Fruit fly (Drosophila melanogaster) whole organism, embryonic: Measurements from ENCODE around the gene Prp18.

ENCODE experiments used
- ATbp ChIP-seq: fragments of 200-800 bp; sonication (Bioruptor generic); optimal IDR thresholded peaks from 2 replicates; lab custom pipeline; 2017; ENCODE audit warnings: missing biosample characterization, mild to moderate bottlenecking, missing genetic modification characterization, missing genetic modification reagents
- Aef1 ChIP-seq: fragments of 200-800 bp; sonication (Bioruptor generic); IDR thresholded peaks from 3 replicates; pipeline ENCODE4 v1.3.6; 2022; ENCODE audit warnings: missing biosample characterization, missing genetic modification characterization
- BtbVII ChIP-seq: fragments of 200-800 bp; sonication (Bioruptor generic); optimal IDR thresholded peaks from 3 replicates; lab custom pipeline; 2017; ENCODE audit warnings: missing biosample characterization, mild to moderate bottlenecking, missing genetic modification characterization
- CG10654 ChIP-seq: fragments of 200-800 bp; sonication (Bioruptor generic); optimal IDR thresholded peaks from 2 replicates; lab custom pipeline; 2016; ENCODE audit warnings: missing biosample characterization, missing genetic modification characterization
- CG11093 ChIP-seq: fragments of 200-800 bp; sonication (Bioruptor generic); IDR thresholded peaks from 3 replicates; pipeline ENCODE4 v1.3.6; 2022; ENCODE audit warnings: missing biosample characterization, missing genetic modification characterization
- CG11456 ChIP-seq: fragments of 200-800 bp; sonication (Bioruptor generic); IDR thresholded peaks from 3 replicates; pipeline ENCODE4 v1.3.6; 2022; ENCODE audit warnings: missing biosample characterization, missing genetic modification characterization
- CG12155 ChIP-seq: fragments of 200-800 bp; sonication (Bioruptor generic); optimal IDR thresholded peaks from 3 replicates; lab custom pipeline; 2016; ENCODE audit warnings: missing biosample characterization, missing genetic modification characterization
- CG1529 ChIP-seq: fragments of 200-800 bp; sonication (Bioruptor generic); optimal IDR thresholded peaks from 3 replicates; lab custom pipeline; 2018; ENCODE audit warnings: missing biosample characterization, missing genetic modification characterization
- CG1792 ChIP-seq: fragments of 200-800 bp; sonication (Bioruptor generic); optimal IDR thresholded peaks from 2 replicates; lab custom pipeline; 2016; ENCODE audit warnings: missing biosample characterization, missing genetic modification characterization
- CG18476 ChIP-seq: fragments of 200-800 bp; sonication (Bioruptor generic); optimal IDR thresholded peaks from 2 replicates; lab custom pipeline; 2016; ENCODE audit warnings: missing biosample characterization, mild to moderate bottlenecking, missing genetic modification characterization
- CG34376 ChIP-seq: fragments of 200-800 bp; sonication (Bioruptor generic); optimal IDR thresholded peaks from 2 replicates; lab custom pipeline; 2018; ENCODE audit warnings: missing biosample characterization, mild to moderate bottlenecking, missing genetic modification characterization
- CG7271 ChIP-seq: fragments of 200-800 bp; sonication (Bioruptor generic); optimal IDR thresholded peaks from 2 replicates; lab custom pipeline; 2018; ENCODE audit warnings: missing biosample characterization, mild to moderate bottlenecking, missing genetic modification characterization, moderate library complexity
- CG7372 ChIP-seq: fragments of 200-800 bp; sonication (Bioruptor generic); IDR thresholded peaks from 2 replicates; pipeline ENCODE4 v1.3.6; 2022; ENCODE audit warnings: missing biosample characterization, missing genetic modification characterization
- CG7963 ChIP-seq: fragments of 200-800 bp; sonication (Bioruptor generic); IDR thresholded peaks from 3 replicates; pipeline ENCODE4 v1.3.6; 2022; ENCODE audit warnings: missing biosample characterization, missing genetic modification characterization; ENCODE audit not compliant: partially characterized antibody
- CG7987 ChIP-seq: fragments of 200-800 bp; sonication (Bioruptor generic); optimal IDR thresholded peaks from 2 replicates; lab custom pipeline; 2018; ENCODE audit warnings: missing biosample characterization, mild to moderate bottlenecking, missing genetic modification characterization, moderate library complexity
- CG8089 ChIP-seq: fragments of 200-800 bp; sonication (Bioruptor generic); optimal IDR thresholded peaks from 3 replicates; lab custom pipeline; 2016; ENCODE audit warnings: missing biosample characterization, missing genetic modification characterization
- CG8478 ChIP-seq: fragments of >200 bp; optimal IDR thresholded peaks from 2 replicates; lab custom pipeline; 2018
- CG9437 ChIP-seq: fragments of 200-800 bp; sonication (Bioruptor generic); optimal IDR thresholded peaks from 2 replicates; lab custom pipeline; 2018; ENCODE audit warnings: missing biosample characterization, mild to moderate bottlenecking, missing genetic modification characterization
- CG9609 ChIP-seq: fragments of 200-800 bp; sonication (Bioruptor generic); optimal IDR thresholded peaks from 3 replicates; lab custom pipeline; 2016; ENCODE audit warnings: missing biosample characterization, missing genetic modification characterization
- CHES-1-like ChIP-seq: fragments of 200-800 bp; sonication (Bioruptor generic); optimal IDR thresholded peaks from 2 replicates; lab custom pipeline; 2016; ENCODE audit warnings: missing biosample characterization, missing genetic modification characterization
- CkIIα-i1 ChIP-seq: fragments of 200-800 bp; sonication (Bioruptor generic); IDR thresholded peaks from 2 replicates; pipeline ENCODE4 v1.3.6; 2022; ENCODE audit warnings: missing biosample characterization, missing genetic modification characterization
- Max ChIP-seq: fragments of 200-800 bp; sonication (Bioruptor generic); optimal IDR thresholded peaks from 2 replicates; lab custom pipeline; 2016; ENCODE audit warnings: missing biosample characterization, mild to moderate bottlenecking, missing genetic modification characterization
- Med ChIP-seq: fragments of 200-800 bp; sonication (Bioruptor generic); peaks from one replicate; lab custom pipeline; 2016; ENCODE audit warnings: missing biosample characterization, missing genetic modification characterization, mild to moderate bottlenecking, inconsistent platforms, moderate library complexity
- Six4 ChIP-seq: fragments of 200-800 bp; sonication (Bioruptor generic); optimal IDR thresholded peaks from 2 replicates; lab custom pipeline; 2016; ENCODE audit warnings: missing biosample characterization, missing genetic modification characterization
- TFAM ChIP-seq: fragments of 200-800 bp; sonication (Bioruptor generic); optimal IDR thresholded peaks from 2 replicates; lab custom pipeline; 2017; ENCODE audit warnings: missing biosample characterization, missing genetic modification characterization, inconsistent platforms
- Vsx1 ChIP-seq: fragments of 200-800 bp; sonication (Bioruptor generic); optimal IDR thresholded peaks from 2 replicates; lab custom pipeline; 2017; ENCODE audit warnings: missing biosample characterization, mild to moderate bottlenecking, missing genetic modification characterization, missing genetic modification reagents
- Xbp1 ChIP-seq: fragments of 200-800 bp; sonication (Bioruptor generic); optimal IDR thresholded peaks from 3 replicates; lab custom pipeline; 2016; ENCODE audit warnings: missing biosample characterization, mild to moderate bottlenecking, missing genetic modification characterization
- al ChIP-seq: fragments of 200-800 bp; sonication (Bioruptor generic); IDR thresholded peaks from 2 replicates; pipeline ENCODE4 v1.3.6; 2022; ENCODE audit warnings: missing biosample characterization, missing genetic modification characterization
- amos ChIP-seq: fragments of 200-800 bp; sonication (Bioruptor generic); IDR thresholded peaks from 2 replicates; pipeline ENCODE4 v1.3.6; 2022; ENCODE audit warnings: missing biosample characterization, missing genetic modification characterization; ENCODE audit not compliant: partially characterized antibody
- ato ChIP-seq: fragments of 200-800 bp; sonication (Bioruptor generic); IDR thresholded peaks from 2 replicates; pipeline ENCODE4 v1.3.6; 2022; ENCODE audit warnings: missing biosample characterization, missing genetic modification characterization; ENCODE audit not compliant: partially characterized antibody
- bsh ChIP-seq, 2 experiments: fragments of 200-800 bp; sonication (Bioruptor generic); optimal IDR thresholded peaks; 2 replicates each; lab custom pipeline; 2017 to 2018; ENCODE audit warnings: mild to moderate bottlenecking in 2 of 2, missing biosample characterization in 2 of 2, missing genetic modification characterization in 2 of 2, moderate library complexity in 1 of 2
- btn ChIP-seq: fragments of 200-800 bp; sonication (Bioruptor generic); optimal IDR thresholded peaks from 2 replicates; lab custom pipeline; 2016; ENCODE audit warnings: missing biosample characterization, missing genetic modification characterization
- crol ChIP-seq: fragments of 200-800 bp; sonication (Bioruptor generic); IDR thresholded peaks from 2 replicates; pipeline ENCODE4 v1.3.6; 2022; ENCODE audit warnings: missing biosample characterization, missing genetic modification characterization
- esg ChIP-seq: fragments of 200-800 bp; sonication (Bioruptor generic); conservative IDR thresholded peaks from 2 replicates; pipeline ENCODE4 v1.3.6; 2022; ENCODE audit warnings: missing biosample characterization, missing genetic modification characterization
- ftz-f1 ChIP-seq: fragments of 200-800 bp; sonication (Bioruptor generic); optimal IDR thresholded peaks from 2 replicates; lab custom pipeline; 2016; ENCODE audit warnings: missing biosample characterization, missing genetic modification characterization
- gcm ChIP-seq: fragments of 200-800 bp; sonication (Bioruptor generic); optimal IDR thresholded peaks from 2 replicates; lab custom pipeline; 2019; ENCODE audit warnings: missing biosample characterization, mild to moderate bottlenecking, missing genetic modification characterization, moderate library complexity
- gfzf ChIP-seq: fragments of 200-800 bp; sonication (Bioruptor generic); optimal IDR thresholded peaks from 2 replicates; lab custom pipeline; 2016; ENCODE audit warnings: missing biosample characterization, mild to moderate bottlenecking, missing genetic modification characterization, moderate library complexity
- her ChIP-seq: fragments of 200-800 bp; sonication (Bioruptor generic); optimal IDR thresholded peaks from 2 replicates; lab custom pipeline; 2016; ENCODE audit warnings: missing biosample characterization, missing genetic modification characterization
- insv ChIP-seq, 2 experiments: fragments of 200-800 bp; sonication (Bioruptor generic); optimal IDR thresholded peaks; 3 replicates each; lab custom pipeline; 2016 to 2018; ENCODE audit warnings: missing biosample characterization in 2 of 2, missing genetic modification characterization in 2 of 2
- lbe ChIP-seq: fragments of 200-800 bp; sonication (Bioruptor generic); optimal IDR thresholded peaks from 2 replicates; lab custom pipeline; 2016; ENCODE audit warnings: missing biosample characterization, mild to moderate bottlenecking, missing genetic modification characterization
- luna ChIP-seq: fragments of 200-800 bp; sonication (Bioruptor generic); optimal IDR thresholded peaks from 2 replicates; lab custom pipeline; 2016; ENCODE audit warnings: missing biosample characterization, missing genetic modification characterization
- odd ChIP-seq: fragments of 200-800 bp; sonication (Bioruptor generic); optimal IDR thresholded peaks from 2 replicates; lab custom pipeline; 2017; ENCODE audit warnings: missing biosample characterization, mild to moderate bottlenecking, missing genetic modification characterization
- pnt ChIP-seq: fragments of 200-800 bp; sonication (Bioruptor generic); optimal IDR thresholded peaks from 3 replicates; lab custom pipeline; 2016; ENCODE audit warnings: missing biosample characterization, missing genetic modification characterization
- rib ChIP-seq: fragments of 200-800 bp; sonication (Bioruptor generic); IDR thresholded peaks from 2 replicates; pipeline ENCODE4 v1.3.6; 2022; ENCODE audit warnings: missing biosample characterization, missing genetic modification characterization
- salm ChIP-seq: fragments of 200-800 bp; sonication (Bioruptor generic); optimal IDR thresholded peaks from 2 replicates; lab custom pipeline; 2018; ENCODE audit warnings: missing biosample characterization, mild to moderate bottlenecking, missing genetic modification characterization
- slou ChIP-seq: fragments of 200-800 bp; sonication (Bioruptor generic); optimal IDR thresholded peaks from 3 replicates; lab custom pipeline; 2016; ENCODE audit warnings: missing biosample characterization, missing genetic modification characterization
- sqz ChIP-seq: fragments of 200-800 bp; sonication (Bioruptor generic); optimal IDR thresholded peaks from 3 replicates; lab custom pipeline; 2018; ENCODE audit warnings: missing biosample characterization, mild to moderate bottlenecking, missing genetic modification characterization
- stc ChIP-seq: fragments of 200-800 bp; sonication (Bioruptor generic); IDR thresholded peaks from 2 replicates; pipeline ENCODE4 v1.3.6; 2022; ENCODE audit warnings: missing biosample characterization, missing genetic modification characterization
- tna ChIP-seq: fragments of 200-800 bp; sonication (Bioruptor generic); IDR thresholded peaks from 2 replicates; pipeline ENCODE4 v1.3.6; 2022; ENCODE audit warnings: missing biosample characterization, missing genetic modification characterization; ENCODE audit not compliant: partially characterized antibody
- wdn ChIP-seq: fragments of 200-800 bp; sonication (Bioruptor generic); IDR thresholded peaks from 2 replicates; pipeline ENCODE4 v1.3.6; 2022; ENCODE audit warnings: missing biosample characterization, missing genetic modification characterization

The Prp18 gene

dm6 chr3R:18983614-18984185 is 47.4 kb downstream of the Prp18 start, which contains the start of the genes snRNP-U1-C and gukh (continued):
- TF ChIP-seq crol (GFP tag; lab: Robert Waterston, UW) (no peak), insv (GFP tag; optimal IDR thresholded peaks at IDR 0.05; lab: Kevin White, UChicago) (peak in 1 of 2 experiments; percentile 71), amos (peak; percentile 63), ATbp (peak; percentile 39), rib (GFP tag; lab: Robert Waterston, UW) (peak; percentile 35; the same call in 1 of the 2 replicates), CG12155 (peak; percentile 87), salm (tag; lab: Kevin White, UChicago) (no peak), Max (GFP tag; lab: Kevin White, UChicago) (peak; percentile 66), Aef1 (GFP tag; lab: Robert Waterston, UW) (no peak; the same call in 2 of the 3 replicates), CG9437 (GFP tag; lab: Kevin White, UChicago) (peak; percentile 53), slou (GFP tag; lab: Kevin White, UChicago) (peak; percentile 9), wdn (GFP tag; lab: Robert Waterston, UW) (peak; percentile 85), Six4 (GFP tag; lab: Kevin White, UChicago) (peak; percentile 54), CG7987 (peak; percentile 32), her (GFP tag; lab: Kevin White, UChicago) (peak; percentile 11), Vsx1 (GFP tag; lab: Kevin White, UChicago) (peak; percentile 31), luna (no peak), CG34376 (GFP tag; lab: Kevin White, UChicago) (peak; percentile 30), ftz-f1 (GFP tag; lab: Kevin White, UChicago) (no peak), tna (GFP tag; lab: Robert Waterston, UW) (no peak), CG7271 (peak; percentile 35), CG1792 (GFP tag; lab: Kevin White, UChicago) (no peak), bsh (GFP tag; optimal IDR thresholded peaks at IDR 0.05; lab: Kevin White, UChicago) (peak in 1 of 2 experiments; percentile 83), Xbp1 (GFP tag; lab: Kevin White, UChicago) (peak; percentile 87), CG8478 (lab: Kevin White, UChicago) (no peak), CG18476 (peak; percentile 69), gcm (peak; percentile 69), al (peak; percentile 82), btn (GFP tag; lab: Kevin White, UChicago) (no peak), pnt (GFP tag; lab: Kevin White, UChicago) (peak; percentile 36), CHES-1-like (GFP tag; lab: Kevin White, UChicago) (peak; percentile 49), CG7963 (no peak), CG1529 (peak; percentile 52), sqz (peak; percentile 45), BtbVII (no peak), CG11093 (GFP tag; lab: Robert Waterston, UW) (peak; percentile 67; the same call in 1 of the 3 replicates), CkIIα-i1 (no peak), CG10654 (peak; percentile 69), CG9609 (peak; percentile 19), ato (GFP tag; lab: Robert Waterston, UW) (no peak), lbe (peak; percentile 87), CG11456 (GFP tag; lab: Robert Waterston, UW) (peak; percentile 84), CG7372 (GFP tag; lab: Robert Waterston, UW) (peak; percentile 88), gfzf (GFP tag; lab: Kevin White, UChicago) (peak; percentile 97), CG8089 (GFP tag; lab: Kevin White, UChicago) (no peak), TFAM (GFP tag; lab: Kevin White, UChicago) (no peak), esg (GFP tag; lab: Robert Waterston, UW) (peak; percentile 82), stc (peak; percentile 77; the same call in 1 of the 2 replicates), odd (GFP tag; lab: Kevin White, UChicago) (peak; percentile 61), Med (GFP tag; lab: Kevin White, UChicago) (peak; percentile 90)
